Worm (Caenorhabditis elegans) whole organism, L2 larva: ENCODE data around the gene phyh-1.

Experiments
- C34F6.9 ChIP-seq: fragments of 150-350 bp; optimal IDR thresholded peaks from 2 replicates; lab custom pipeline; 2014; ENCODE audit warnings: missing biosample characterization, missing genetic modification characterization
- R02D3.7 ChIP-seq: fragments of 150-350 bp; optimal IDR thresholded peaks from 2 replicates; lab custom pipeline; 2014; ENCODE audit warnings: missing biosample characterization, missing genetic modification characterization
- Y55F3AM.14 ChIP-seq: fragments of 200-800 bp; sonication (Bioruptor generic); optimal IDR thresholded peaks from 2 replicates; lab custom pipeline; 2018; ENCODE audit warnings: mild to moderate bottlenecking, missing genetic modification characterization, missing compliant biosample characterization
- ZK546.5 ChIP-seq: sonication (generic microtip); optimal IDR thresholded peaks from 2 replicates; lab custom pipeline; 2017; ENCODE audit warnings: missing biosample characterization, missing genetic modification characterization
- alr-1 ChIP-seq: fragments of 150-350 bp; optimal IDR thresholded peaks from 2 replicates; lab custom pipeline; 2014; ENCODE audit warnings: missing biosample characterization, missing genetic modification characterization
- blmp-1 ChIP-seq: sonication (generic microtip); optimal IDR thresholded peaks from 2 replicates; lab custom pipeline; 2017; ENCODE audit warnings: missing genetic modification characterization, mild to moderate bottlenecking, missing compliant biosample characterization, antibody characterized with exemption, moderate library complexity; ENCODE audit not compliant: insufficient read depth
- dmd-4 ChIP-seq: sonication (generic microtip); optimal IDR thresholded peaks from 2 replicates; lab custom pipeline; 2017; ENCODE audit warnings: missing biosample characterization, missing genetic modification characterization
- elt-3 ChIP-seq: sonication (generic microtip); optimal IDR thresholded peaks from 2 replicates; lab custom pipeline; 2017; ENCODE audit warnings: missing biosample characterization, missing genetic modification characterization
- fos-1 ChIP-seq: fragments of 150-350 bp; optimal IDR thresholded peaks from 2 replicates; lab custom pipeline; 2014; ENCODE audit warnings: missing biosample characterization, missing genetic modification characterization
- gmeb-1 ChIP-seq: fragments of 150-350 bp; optimal IDR thresholded peaks from 2 replicates; lab custom pipeline; 2014; ENCODE audit warnings: missing biosample characterization, missing genetic modification characterization
- lin-13 ChIP-seq: fragments of 150-350 bp; optimal IDR thresholded peaks from 2 replicates; lab custom pipeline; 2014; ENCODE audit warnings: missing biosample characterization, missing genetic modification reagents, missing genetic modification characterization
- lsy-2 ChIP-seq, 2 experiments: fragments of 150-350 bp in 1 of 2; sonication (generic microtip) in 1 of 2; optimal IDR thresholded peaks; 2 replicates each; lab custom pipeline; 2014 to 2017; ENCODE audit warnings: missing biosample characterization in 2 of 2, missing genetic modification characterization in 2 of 2
- mab-5 ChIP-seq: fragments of 150-350 bp; optimal IDR thresholded peaks from 2 replicates; lab custom pipeline; 2014; ENCODE audit warnings: missing biosample characterization, missing genetic modification characterization
- mbf-1 ChIP-seq: sonication (generic microtip); optimal IDR thresholded peaks from 2 replicates; lab custom pipeline; 2017; ENCODE audit warnings: missing biosample characterization, missing genetic modification characterization
- mdl-1 ChIP-seq, 2 experiments: fragments of 150-350 bp in 1 of 2; sonication (generic microtip) in 1 of 2; optimal IDR thresholded peaks; 2 replicates each; lab custom pipeline; 2017; ENCODE audit warnings: missing biosample characterization in 2 of 2, missing genetic modification characterization in 2 of 2
- nhr-12 ChIP-seq: fragments of 150-350 bp; optimal IDR thresholded peaks from 2 replicates; lab custom pipeline; 2014; ENCODE audit warnings: missing biosample characterization, missing genetic modification characterization
- nhr-129 ChIP-seq: fragments of 150-350 bp; optimal IDR thresholded peaks from 2 replicates; lab custom pipeline; 2014; ENCODE audit warnings: missing biosample characterization, missing genetic modification characterization
- nhr-21 ChIP-seq: fragments of 150-350 bp; optimal IDR thresholded peaks from 2 replicates; lab custom pipeline; 2014; ENCODE audit warnings: missing biosample characterization, missing genetic modification characterization
- nhr-6 ChIP-seq: fragments of 150-350 bp; optimal IDR thresholded peaks from 2 replicates; lab custom pipeline; 2014; ENCODE audit warnings: missing biosample characterization, missing genetic modification characterization
- nhr-77 ChIP-seq: fragments of 150-350 bp; optimal IDR thresholded peaks from 2 replicates; lab custom pipeline; 2014; ENCODE audit warnings: missing biosample characterization, missing genetic modification characterization
- peb-1 ChIP-seq: fragments of 150-350 bp; optimal IDR thresholded peaks from 2 replicates; lab custom pipeline; 2014; ENCODE audit warnings: missing biosample characterization, missing genetic modification characterization
- sem-4 ChIP-seq: fragments of 150-350 bp; optimal IDR thresholded peaks from 2 replicates; lab custom pipeline; 2014; ENCODE audit warnings: missing biosample characterization, missing genetic modification reagents, missing genetic modification characterization
- skn-1 ChIP-seq: sonication (generic microtip); optimal IDR thresholded peaks from 2 replicates; lab custom pipeline; 2017; ENCODE audit warnings: missing biosample characterization, missing genetic modification characterization
- sma-3 ChIP-seq: sonication (generic microtip); optimal IDR thresholded peaks from 2 replicates; lab custom pipeline; 2016; ENCODE audit warnings: missing genetic modification reagents, missing genetic modification characterization, missing compliant biosample characterization
- sma-9 ChIP-seq, 2 experiments: fragments of 150-350 bp in 1 of 2; sonication (generic microtip) in 1 of 2; optimal IDR thresholded peaks; 2 replicates each; lab custom pipeline; 2014 to 2016; ENCODE audit warnings: missing genetic modification characterization in 2 of 2, mild to moderate bottlenecking in 1 of 2, missing biosample characterization in 1 of 2, missing compliant biosample characterization in 1 of 2, missing genetic modification reagents in 1 of 2, moderate library complexity in 1 of 2
- snpc-4 ChIP-seq: fragments of 150-350 bp; optimal IDR thresholded peaks from 2 replicates; lab custom pipeline; 2014; ENCODE audit warnings: missing biosample characterization, missing genetic modification characterization
- unc-39 ChIP-seq: fragments of 150-350 bp; optimal IDR thresholded peaks from 2 replicates; lab custom pipeline; 2014; ENCODE audit warnings: missing biosample characterization, missing genetic modification characterization
- unc-55 ChIP-seq: fragments of 150-350 bp; sonication (generic microtip); optimal IDR thresholded peaks from 3 replicates; lab custom pipeline; 2014; ENCODE audit warnings: missing biosample characterization, missing genetic modification reagents, missing genetic modification characterization
- unc-62 ChIP-seq: fragments of 150-350 bp; optimal IDR thresholded peaks from 2 replicates; lab custom pipeline; 2014; ENCODE audit warnings: missing biosample characterization, missing genetic modification reagents, missing genetic modification characterization
- zag-1 ChIP-seq: fragments of 150-350 bp; optimal IDR thresholded peaks from 2 replicates; lab custom pipeline; 2014; ENCODE audit warnings: missing biosample characterization, missing genetic modification characterization
- ztf-11 ChIP-seq: sonication (generic microtip); optimal IDR thresholded peaks from 2 replicates; lab custom pipeline; 2017; ENCODE audit warnings: missing biosample characterization, missing genetic modification characterization

Gene phyh-1

DNA sequence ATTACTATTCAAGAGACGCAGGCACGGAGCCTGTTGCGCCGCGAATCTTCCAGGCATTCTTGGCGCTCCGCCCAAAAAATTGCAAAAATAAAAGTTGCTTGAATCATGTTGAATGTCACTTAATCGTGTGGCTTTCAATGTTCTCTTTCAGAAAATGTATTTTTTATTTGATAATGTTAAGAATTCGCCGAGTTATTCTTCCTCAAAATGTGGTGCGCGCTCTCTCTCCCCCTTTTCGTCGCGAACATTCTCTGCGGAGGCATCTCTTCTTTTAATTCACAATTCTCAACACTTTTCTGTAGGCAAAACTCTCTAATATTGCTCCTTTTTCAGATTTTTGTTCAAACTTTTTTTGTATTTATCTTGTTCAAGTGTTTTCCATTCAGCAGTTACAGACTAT is 19.2 kb upstream of the phyh-1 start (continued):
- peak; percentile 99 for TF ChIP-seq sma-3 (GFP tag; lab: Kevin White, UChicago)
- TF ChIP-seq ztf-11, result peak; percentile 35
- peak; percentile 97 for TF ChIP-seq sem-4
- TF ChIP-seq gmeb-1, result peak; percentile 86
- no peak for TF ChIP-seq dmd-4 (tag; lab: Kevin White, UChicago)
- no peak for TF ChIP-seq mbf-1
- peak; percentile 96 for TF ChIP-seq zag-1 (tag; lab: Kevin White, UChicago)
- TF ChIP-seq snpc-4 (tag; lab: Kevin White, UChicago), result peak; percentile 65
- TF ChIP-seq sma-9 (GFP tag; optimal IDR thresholded peaks at IDR 0.05; lab: Kevin White, UChicago), result peak; percentile 87
- TF ChIP-seq sma-9 (tag; optimal IDR thresholded peaks at IDR 0.05; lab: Kevin White, UChicago), result no peak
- TF ChIP-seq unc-62 (GFP tag; lab: Kevin White, UChicago), result peak; percentile 38
- peak; percentile 97 for TF ChIP-seq C34F6.9
- peak; percentile 98 for TF ChIP-seq unc-55 (GFP tag; lab: Kevin White, UChicago)
- TF ChIP-seq blmp-1 (tag; lab: Kevin White, UChicago), result peak; percentile 82
- no peak for TF ChIP-seq nhr-12 (tag; lab: Kevin White, UChicago)

DNA sequence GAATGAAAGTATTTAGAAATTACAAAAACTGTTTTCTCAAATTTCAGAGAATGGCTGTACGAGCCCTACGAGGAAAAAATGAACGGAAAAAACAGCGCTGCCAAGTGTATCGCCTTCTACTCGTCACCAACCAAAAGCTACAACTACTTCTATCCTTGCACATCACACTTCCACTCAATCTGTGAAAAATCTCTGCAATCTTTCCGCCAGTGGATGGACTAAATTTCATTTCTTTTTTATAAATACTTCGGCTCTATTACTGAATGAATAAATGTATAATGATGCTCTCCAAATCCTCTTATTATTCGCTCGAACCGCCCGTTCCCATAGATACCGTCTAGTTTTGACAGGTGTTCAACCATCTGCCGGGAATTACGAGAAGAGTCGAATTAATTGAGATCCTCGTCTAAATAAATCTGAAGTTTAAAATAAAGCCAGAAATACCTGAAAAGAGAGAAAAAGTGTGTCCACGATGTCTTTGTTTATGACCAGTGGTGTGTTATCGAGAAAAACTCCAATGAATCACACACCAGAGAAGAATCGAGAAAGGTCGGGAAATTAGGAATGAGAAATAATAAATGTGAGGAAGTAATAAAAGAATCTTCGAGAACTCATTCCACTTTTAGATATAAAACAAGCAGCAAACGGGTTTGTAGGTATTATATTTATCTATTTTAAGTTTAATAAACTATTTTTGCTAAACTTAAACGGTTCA is 18.4 kb upstream of the phyh-1 start:
- TF ChIP-seq unc-55 (GFP tag; lab: Kevin White, UChicago) (peak; percentile 11), unc-39 (tag; lab: Kevin White, UChicago) (no peak), nhr-129 (tag; lab: Kevin White, UChicago) (peak; percentile 32), R02D3.7 (tag; lab: Kevin White, UChicago) (no peak)

DNA sequence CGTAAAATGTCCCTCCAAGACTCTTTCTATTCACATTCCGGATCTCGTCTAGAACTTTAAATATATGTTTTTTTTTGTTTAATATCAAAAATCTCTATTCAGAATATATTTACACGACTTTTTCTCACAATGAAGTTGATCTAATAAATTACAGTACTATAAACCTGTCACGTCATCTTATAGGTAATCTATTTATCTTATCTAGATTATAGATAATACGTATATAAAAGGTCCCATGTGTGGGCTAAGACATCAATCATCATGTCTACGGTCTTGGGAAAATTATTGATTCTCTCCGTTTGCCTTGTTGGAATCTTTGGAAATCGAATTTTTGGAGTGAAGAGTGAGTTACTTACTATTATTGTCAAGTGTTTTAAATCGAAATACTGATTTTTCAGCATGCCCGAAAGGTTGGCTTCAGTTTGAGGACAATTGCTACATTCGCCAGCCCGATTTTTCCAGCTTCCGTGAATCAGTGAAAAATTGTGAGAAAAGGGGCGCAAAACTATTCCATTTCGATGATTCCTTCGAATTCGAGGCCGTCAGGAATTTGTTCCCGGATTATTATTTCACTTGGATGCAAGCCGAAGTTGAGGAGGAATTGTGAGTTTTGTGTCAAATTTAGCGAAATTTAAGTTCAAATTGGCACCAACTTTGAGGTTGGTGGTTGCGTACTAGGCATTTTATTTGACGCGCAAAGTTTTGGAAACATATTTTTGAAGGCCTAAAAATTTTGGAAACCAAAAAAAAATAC is 17.7 kb upstream of the phyh-1 start, which contains the start of gene clec-196:
Gene clec-196 (plus strand): TSS at position 252 of the 754 bp plus-strand sequence.
- TF ChIP-seq C34F6.9 (peak; percentile 22), lsy-2 (tag; optimal IDR thresholded peaks at IDR 0.05; lab: Kevin White, UChicago) (peak in 1 of 2 experiments; percentile 42), nhr-21 (tag; lab: Kevin White, UChicago) (no peak), dmd-4 (tag; lab: Kevin White, UChicago) (no peak), peb-1 (tag; lab: Kevin White, UChicago) (no peak)

DNA sequence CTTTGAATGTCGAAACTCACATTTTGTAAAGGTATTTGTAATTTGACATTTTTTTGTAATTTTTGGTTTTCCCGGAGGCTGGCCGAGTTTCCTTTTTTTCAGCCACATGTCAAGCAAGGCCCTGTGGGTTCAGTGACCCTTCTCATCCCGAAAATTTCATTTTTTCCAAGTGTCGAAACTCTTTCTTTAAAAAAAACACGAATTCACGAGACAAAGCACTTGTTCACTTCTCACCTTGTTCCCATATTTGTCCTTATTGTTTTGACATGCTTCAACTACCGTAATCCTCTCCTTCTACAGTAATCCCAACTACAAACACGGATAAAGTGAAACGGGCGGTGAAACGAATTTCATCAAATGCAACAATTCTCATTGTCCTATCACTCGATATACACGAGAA is 16.1 kb upstream of the phyh-1 start, which contains the start of gene lhfp-4:
Gene lhfp-4 (plus strand): TSS at position 301 of the 400 bp plus-strand sequence.
- TF ChIP-seq mdl-1 (tag; optimal IDR thresholded peaks at IDR 0.05; lab: Kevin White, UChicago), result no peak
- no peak for TF ChIP-seq nhr-21 (tag; lab: Kevin White, UChicago)
- no peak for TF ChIP-seq C34F6.9
- TF ChIP-seq nhr-77 (tag; lab: Kevin White, UChicago), result no peak
- TF ChIP-seq unc-62 (GFP tag; lab: Kevin White, UChicago), result no peak
- no peak for TF ChIP-seq unc-55 (GFP tag; lab: Kevin White, UChicago)
- no peak for TF ChIP-seq alr-1 (tag; lab: Kevin White, UChicago)
- TF ChIP-seq ZK546.5 (tag; lab: Kevin White, UChicago), result no peak
- no peak for TF ChIP-seq skn-1
- TF ChIP-seq lin-13, result no peak
- TF ChIP-seq mab-5 (tag; lab: Kevin White, UChicago), result no peak
- no peak for TF ChIP-seq elt-3 (tag; lab: Kevin White, UChicago)
- no peak for TF ChIP-seq sma-3 (GFP tag; lab: Kevin White, UChicago)
- TF ChIP-seq nhr-6, result no peak
- no peak for TF ChIP-seq fos-1
- no peak for TF ChIP-seq nhr-129 (tag; lab: Kevin White, UChicago)
- no peak for TF ChIP-seq nhr-12 (tag; lab: Kevin White, UChicago)
- no peak for TF ChIP-seq snpc-4 (tag; lab: Kevin White, UChicago)
- TF ChIP-seq Y55F3AM.14 (GFP tag; lab: Kevin White, UChicago), result no peak
